Fruit fly (Drosophila melanogaster): ENCODE results near the gene usp.

The usp gene

dm6 chrX:2070708-2071063 is 28.6 kb upstream of the usp start:
- TF ChIP-seq woc (GFP tag; optimal IDR thresholded peaks at IDR 0.05) = peak; percentile 36
- no peak for TF ChIP-seq Hnf4 (GFP tag; optimal IDR thresholded peaks at IDR 0.05)
- peak; percentile 50 for TF ChIP-seq dmrt93B (GFP tag; optimal IDR thresholded peaks at IDR 0.05)
- TF ChIP-seq lola (GFP tag; optimal IDR thresholded peaks at IDR 0.05) = no peak
- no peak for TF ChIP-seq Mio (GFP tag; optimal IDR thresholded peaks at IDR 0.05)
- TF ChIP-seq Vsx2 (GFP tag; optimal IDR thresholded peaks at IDR 0.05; ENCODE audit: partially characterized antibody) = no peak
- TF ChIP-seq Dfd (GFP tag; optimal IDR thresholded peaks at IDR 0.05) = no peak
- no peak for TF ChIP-seq pan (optimal IDR thresholded peaks at IDR 0.05)
- peak; percentile 60 for TF ChIP-seq br (GFP tag; optimal IDR thresholded peaks at IDR 0.05)
- no peak for TF ChIP-seq CG32264 (GFP tag; optimal IDR thresholded peaks at IDR 0.05)
- TF ChIP-seq Hr78 (GFP tag; optimal IDR thresholded peaks at IDR 0.05) = no peak
- TF ChIP-seq brk (GFP tag; optimal IDR thresholded peaks at IDR 0.05) = no peak
- no peak for TF ChIP-seq N (GFP tag; optimal IDR thresholded peaks at IDR 0.05)
- peak; percentile 61 for TF ChIP-seq ey (GFP tag; optimal IDR thresholded peaks at IDR 0.05)
- peak; percentile 78 for TF ChIP-seq h (GFP tag; optimal IDR thresholded peaks at IDR 0.05)
- TF ChIP-seq sage (GFP tag; optimal IDR thresholded peaks at IDR 0.05) = no peak
- TF ChIP-seq psq (GFP tag; optimal IDR thresholded peaks at IDR 0.05) = peak; percentile 54
- TF ChIP-seq CrebA (GFP tag; optimal IDR thresholded peaks at IDR 0.05; ENCODE audit: borderline replicate concordance) = no peak
- no peak for TF ChIP-seq Hr83 (GFP tag; optimal IDR thresholded peaks at IDR 0.05; ENCODE audit: poor library complexity, severe bottlenecking)
- no peak for TF ChIP-seq dsf (GFP tag; optimal IDR thresholded peaks at IDR 0.05; ENCODE audit: borderline replicate concordance)
- no peak for TF ChIP-seq usp (GFP tag; optimal IDR thresholded peaks at IDR 0.05)
- no peak for TF ChIP-seq GATAd (GFP tag; optimal IDR thresholded peaks at IDR 0.05)
- no peak for TF ChIP-seq jim (GFP tag; optimal IDR thresholded peaks at IDR 0.05)
- peak; percentile 21 for TF ChIP-seq Sp1 (GFP tag; optimal IDR thresholded peaks at IDR 0.05)
- TF ChIP-seq Myc (optimal IDR thresholded peaks at IDR 0.05) = no peak
- peak in 1 of 2 experiments; percentile 74 for TF ChIP-seq foxo (GFP tag; optimal IDR thresholded peaks at IDR 0.05)
- TF ChIP-seq dl (GFP tag; optimal IDR thresholded peaks at IDR 0.05; ENCODE audit: insufficient read depth in 1 of 2, partially characterized antibody in 2 of 2) = no peak
- TF ChIP-seq fru (GFP tag; optimal IDR thresholded peaks at IDR 0.05) = peak; percentile 78
- peak; percentile 43 for TF ChIP-seq Jra (GFP tag; optimal IDR thresholded peaks at IDR 0.05)
- TF ChIP-seq HLH106 (tag; optimal IDR thresholded peaks at IDR 0.05) = peak; percentile 73
- TF ChIP-seq rgr (GFP tag; optimal IDR thresholded peaks at IDR 0.05) = peak; percentile 39
- no peak for TF ChIP-seq Rel (GFP tag; optimal IDR thresholded peaks at IDR 0.05)
- TF ChIP-seq Rel (tag; optimal IDR thresholded peaks at IDR 0.05) = peak; percentile 59
- TF ChIP-seq CG9705 (GFP tag; optimal IDR thresholded peaks at IDR 0.05) = no peak
- TF ChIP-seq Abd-B (GFP tag; optimal IDR thresholded peaks at IDR 0.05) = no peak
- no peak for TF ChIP-seq tai (GFP tag; optimal IDR thresholded peaks at IDR 0.05)
- peak; percentile 54 for TF ChIP-seq OdsH (GFP tag; optimal IDR thresholded peaks at IDR 0.05)
- no peak for TF ChIP-seq Dif (GFP tag; optimal IDR thresholded peaks at IDR 0.05; ENCODE audit: partially characterized antibody)
- TF ChIP-seq sv (GFP tag; optimal IDR thresholded peaks at IDR 0.05) = no peak

- TF ChIP-seq Dif (GFP tag; optimal IDR thresholded peaks at IDR 0.05; ENCODE audit: partially characterized antibody) (no peak), Rel (GFP tag; optimal IDR thresholded peaks at IDR 0.05) (peak; percentile 17), Rel (tag; optimal IDR thresholded peaks at IDR 0.05) (no peak)
Measured at dm6 chrX:2069787-2070707, 27.9 kb upstream of the usp start.

- TF ChIP-seq HLH106 (tag; optimal IDR thresholded peaks at IDR 0.05) = no peak
- TF ChIP-seq GATAd (GFP tag; optimal IDR thresholded peaks at IDR 0.05) = no peak
- TF ChIP-seq usp (GFP tag; optimal IDR thresholded peaks at IDR 0.05) = no peak
- TF ChIP-seq fru (GFP tag; optimal IDR thresholded peaks at IDR 0.05) = no peak
- TF ChIP-seq h (GFP tag; optimal IDR thresholded peaks at IDR 0.05) = no peak
- TF ChIP-seq brk (GFP tag; optimal IDR thresholded peaks at IDR 0.05) = no peak
- no peak for TF ChIP-seq Jra (GFP tag; optimal IDR thresholded peaks at IDR 0.05)
- TF ChIP-seq dsf (GFP tag; optimal IDR thresholded peaks at IDR 0.05; ENCODE audit: borderline replicate concordance) = no peak
- no peak for TF ChIP-seq dmrt93B (GFP tag; optimal IDR thresholded peaks at IDR 0.05)
- TF ChIP-seq Hr83 (GFP tag; optimal IDR thresholded peaks at IDR 0.05; ENCODE audit: poor library complexity, severe bottlenecking) = no peak
- TF ChIP-seq CG9705 (GFP tag; optimal IDR thresholded peaks at IDR 0.05) = no peak
Measured at dm6 chrX:2068292-2068691, 26.2 kb upstream of the usp start, which contains the start of gene CG4194. Gene CG4194, plus strand, starts transcription at chrX:2068592.
